Worm (Caenorhabditis elegans): ENCODE measurements around the gene C06A12.19.

Gene C06A12.19

DNA sequence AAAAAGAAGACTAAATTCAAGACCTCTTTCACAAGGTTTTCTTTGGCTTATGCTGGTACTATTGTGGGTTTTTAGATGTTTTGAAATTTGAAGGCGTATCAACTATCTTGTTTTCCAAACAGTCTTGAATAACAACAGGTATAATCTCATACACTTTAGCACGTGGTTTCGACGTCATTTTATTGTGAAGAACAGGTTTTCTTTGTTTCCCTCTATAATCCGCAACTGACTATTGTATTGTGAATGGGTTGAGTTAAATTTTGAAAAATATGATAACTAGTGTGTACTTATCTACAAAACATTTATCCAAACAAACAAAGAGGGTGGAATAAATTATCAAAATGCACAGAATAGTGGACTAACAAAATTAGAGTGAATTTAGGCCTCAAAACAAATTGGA is 1.4 kb upstream of the C06A12.19 start:
- TF ChIP-seq mdl-1 (tag; optimal IDR thresholded peaks at IDR 0.05) (peak in 1 of 2 experiments; percentile 52), dve-1 (tag; optimal IDR thresholded peaks at IDR 0.05; ENCODE audit: insufficient read depth) (peak; percentile 51), F49E8.2 (tag; optimal IDR thresholded peaks at IDR 0.05; ENCODE audit: borderline replicate concordance) (no peak), hlh-30 (tag; optimal IDR thresholded peaks at IDR 0.05; ENCODE audit: insufficient read depth) (peak; percentile 60), daf-16 (GFP tag; optimal IDR thresholded peaks at IDR 0.05) (no peak), daf-16 (tag; optimal IDR thresholded peaks at IDR 0.05) (peak; percentile 46), Y5F2A.4 (GFP tag; optimal IDR thresholded peaks at IDR 0.05) (no peak)

ce11 chrIV:17440417-17440816 is 516 bp upstream of the C06A12.19 start, which contains the start of gene F08A7.1:
Gene F08A7.1 (plus strand): TSS chrIV:17440607.
- peak; percentile 64 for TF ChIP-seq php-3 (GFP tag; IDR thresholded peaks at IDR 0.05)
- peak; percentile 24 for TF ChIP-seq hlh-11 (tag; optimal IDR thresholded peaks at IDR 0.05)
- peak; percentile 72 for TF ChIP-seq pqm-1 (tag; optimal IDR thresholded peaks at IDR 0.05)
- TF ChIP-seq nhr-11 (tag; optimal IDR thresholded peaks at IDR 0.05) = no peak
- TF ChIP-seq hlh-30 (tag; optimal IDR thresholded peaks at IDR 0.05; ENCODE audit: insufficient read depth) = peak; percentile 12
- no peak for TF ChIP-seq F10B5.3 (tag; optimal IDR thresholded peaks at IDR 0.05)
- TF ChIP-seq daf-16 (GFP tag; optimal IDR thresholded peaks at IDR 0.05) = no peak
- peak; percentile 48 for TF ChIP-seq daf-16 (tag; optimal IDR thresholded peaks at IDR 0.05)
- TF ChIP-seq rbr-2 (tag; optimal IDR thresholded peaks at IDR 0.05) = no peak
- TF ChIP-seq nhr-28 (tag; optimal IDR thresholded peaks at IDR 0.05) = peak; percentile 67
- peak; percentile 0 for TF ChIP-seq nhr-77 (tag; optimal IDR thresholded peaks at IDR 0.05)
- peak; percentile 56 for TF ChIP-seq dve-1 (tag; optimal IDR thresholded peaks at IDR 0.05; ENCODE audit: insufficient read depth)

DNA sequence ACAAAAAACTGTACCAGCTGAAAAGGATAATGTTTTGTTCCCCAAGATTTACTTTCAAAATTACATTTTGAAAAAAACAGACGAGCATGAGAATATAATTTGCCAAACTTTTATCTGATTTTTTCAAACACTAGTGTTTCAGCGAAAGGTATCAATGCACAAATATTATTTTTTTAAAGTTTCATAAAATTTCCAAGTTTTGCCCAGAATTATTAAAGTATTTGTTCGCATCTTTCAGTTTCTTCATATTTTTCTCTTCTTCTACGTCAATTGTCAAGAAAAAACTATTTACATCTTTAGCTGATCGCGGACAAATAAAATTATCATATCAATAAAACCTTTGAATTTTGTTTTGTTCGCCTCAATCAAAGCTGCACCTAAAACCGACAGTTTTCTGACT is 2.9 kb downstream of the C06A12.19 start, which contains the start of gene C06A12.8:
Gene C06A12.8 (plus strand): TSS at position 301 of the 400 bp plus-strand sequence.
- TF ChIP-seq F44E2.7 (GFP tag; IDR thresholded peaks at IDR 0.05) (no peak), duxl-1 (tag; optimal IDR thresholded peaks at IDR 0.05; ENCODE audit: poor library complexity) (no peak), lin-39 (tag; optimal IDR thresholded peaks at IDR 0.05) (no peak), nhr-102 (tag; optimal IDR thresholded peaks at IDR 0.05) (no peak), php-3 (GFP tag; IDR thresholded peaks at IDR 0.05) (no peak), mxl-2 (GFP tag; conservative IDR thresholded peaks at IDR 0.05) (no peak), ZK337.2 (GFP tag; IDR thresholded peaks at IDR 0.05) (no peak), hlh-11 (tag; optimal IDR thresholded peaks at IDR 0.05) (no peak), ceh-20 (GFP tag; IDR thresholded peaks at IDR 0.05) (no peak), nhr-41 (GFP tag; IDR thresholded peaks at IDR 0.05) (no peak), zip-11 (GFP tag; IDR thresholded peaks at IDR 0.05) (no peak), R02D3.7 (tag; optimal IDR thresholded peaks at IDR 0.05) (no peak), aly-2 (tag; optimal IDR thresholded peaks at IDR 0.05) (no peak)

ce11 chrIV:17436552-17436951 is 3.3 kb downstream of the C06A12.19 start, which contains the start of gene gcy-27:
Gene gcy-27 (minus strand): TSS chrIV:17436652.
- TF ChIP-seq zip-2 (tag; optimal IDR thresholded peaks at IDR 0.05) (no peak), lin-39 (tag; optimal IDR thresholded peaks at IDR 0.05) (no peak), hlh-30 (tag; optimal IDR thresholded peaks at IDR 0.05; ENCODE audit: insufficient read depth) (no peak), nhr-25 (tag; optimal IDR thresholded peaks at IDR 0.05; ENCODE audit: borderline replicate concordance, insufficient read depth) (no peak), zfp-2 (tag; optimal IDR thresholded peaks at IDR 0.05) (no peak), unc-62 (GFP tag; optimal IDR thresholded peaks at IDR 0.05 in 1 of 2) (no peak), unc-62 (tag; optimal IDR thresholded peaks at IDR 0.05) (no peak), Y5F2A.4 (GFP tag; optimal IDR thresholded peaks at IDR 0.05) (no peak), lir-3 (tag; optimal IDR thresholded peaks at IDR 0.05) (no peak), ceh-32 (tag; optimal IDR thresholded peaks at IDR 0.05; ENCODE audit: poor library complexity) (no peak), duxl-1 (tag; optimal IDR thresholded peaks at IDR 0.05; ENCODE audit: poor library complexity) (no peak), skn-1 (tag; optimal IDR thresholded peaks at IDR 0.05) (no peak), hmg-1.1 (GFP tag; IDR thresholded peaks at IDR 0.05) (no peak), F49E8.2 (tag; optimal IDR thresholded peaks at IDR 0.05; ENCODE audit: borderline replicate concordance) (no peak), zfp-3 (GFP tag; conservative IDR thresholded peaks at IDR 0.05) (no peak), lin-1 (GFP tag; IDR thresholded peaks at IDR 0.05) (no peak), mxl-2 (GFP tag; conservative IDR thresholded peaks at IDR 0.05) (no peak), attf-4 (tag; optimal IDR thresholded peaks at IDR 0.05) (no peak)

All from whole organism, L4 larva.